Worm (Caenorhabditis elegans) whole organism, L2 larva: ENCODE results near the gene F47B8.8.

Experiments
- Y55F3AM.14 ChIP-seq: fragments of 200-800 bp; sonication (Bioruptor generic); optimal IDR thresholded peaks from 2 replicates; lab custom pipeline; 2018; ENCODE audit warnings: mild to moderate bottlenecking, missing genetic modification characterization, missing compliant biosample characterization
- alr-1 ChIP-seq: fragments of 150-350 bp; optimal IDR thresholded peaks from 2 replicates; lab custom pipeline; 2014; ENCODE audit warnings: missing biosample characterization, missing genetic modification characterization
- ceh-82 ChIP-seq: fragments of 150-350 bp; optimal IDR thresholded peaks from 2 replicates; lab custom pipeline; 2014; ENCODE audit warnings: missing biosample characterization, missing genetic modification characterization
- dmd-4 ChIP-seq: sonication (generic microtip); optimal IDR thresholded peaks from 2 replicates; lab custom pipeline; 2017; ENCODE audit warnings: missing biosample characterization, missing genetic modification characterization
- elt-3 ChIP-seq: sonication (generic microtip); optimal IDR thresholded peaks from 2 replicates; lab custom pipeline; 2017; ENCODE audit warnings: missing biosample characterization, missing genetic modification characterization
- lin-11 ChIP-seq: fragments of 150-350 bp; sonication (generic microtip); optimal IDR thresholded peaks from 2 replicates; lab custom pipeline; 2014; ENCODE audit warnings: missing biosample characterization, missing genetic modification characterization, inconsistent platforms, mixed read lengths
- lin-13 ChIP-seq: fragments of 150-350 bp; optimal IDR thresholded peaks from 2 replicates; lab custom pipeline; 2014; ENCODE audit warnings: missing biosample characterization, missing genetic modification reagents, missing genetic modification characterization
- lsy-2 ChIP-seq, 2 experiments: fragments of 150-350 bp in 1 of 2; sonication (generic microtip) in 1 of 2; optimal IDR thresholded peaks; 2 replicates each; lab custom pipeline; 2014 to 2017; ENCODE audit warnings: missing biosample characterization in 2 of 2, missing genetic modification characterization in 2 of 2
- mab-5 ChIP-seq: fragments of 150-350 bp; optimal IDR thresholded peaks from 2 replicates; lab custom pipeline; 2014; ENCODE audit warnings: missing biosample characterization, missing genetic modification characterization
- nhr-11 ChIP-seq: fragments of 150-350 bp; optimal IDR thresholded peaks from 2 replicates; lab custom pipeline; 2014; ENCODE audit warnings: missing biosample characterization, missing genetic modification characterization
- nhr-237 ChIP-seq: fragments of 150-350 bp; optimal IDR thresholded peaks from 2 replicates; lab custom pipeline; 2014; ENCODE audit warnings: missing biosample characterization, missing genetic modification characterization
- nhr-25 ChIP-seq: fragments of 150-350 bp; sonication (generic microtip); optimal IDR thresholded peaks from 3 replicates; lab custom pipeline; 2014; ENCODE audit warnings: missing biosample characterization, missing genetic modification characterization
- nhr-77 ChIP-seq: fragments of 150-350 bp; optimal IDR thresholded peaks from 2 replicates; lab custom pipeline; 2014; ENCODE audit warnings: missing biosample characterization, missing genetic modification characterization
- unc-62 ChIP-seq: fragments of 150-350 bp; optimal IDR thresholded peaks from 2 replicates; lab custom pipeline; 2014; ENCODE audit warnings: missing biosample characterization, missing genetic modification reagents, missing genetic modification characterization

DNA sequence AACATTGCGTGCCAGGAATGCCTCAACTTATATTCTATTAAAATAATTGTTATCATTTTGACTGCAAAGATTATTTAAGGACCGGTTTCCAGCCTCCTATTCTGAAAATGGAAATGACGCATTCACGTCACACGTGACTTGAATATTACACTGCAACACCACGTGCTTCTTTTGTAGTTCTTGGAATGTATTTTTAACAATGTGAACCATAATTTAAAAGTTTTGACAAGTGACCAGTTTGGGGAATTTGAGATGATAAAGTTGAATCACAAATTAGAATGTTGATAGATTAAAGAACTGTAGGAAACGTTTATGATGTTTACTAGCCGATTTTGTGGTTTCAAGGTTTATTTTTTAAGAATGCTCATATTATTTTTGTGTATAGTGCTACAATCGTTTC lies 10.1 kb downstream of the F47B8.8 start, which contains the start of gene F47B8.10:
- TF ChIP-seq unc-62 (GFP tag; lab: Kevin White, UChicago) (no peak), nhr-77 (tag; lab: Kevin White, UChicago) (no peak), lin-13 (GFP tag; lab: Kevin White, UChicago) (no peak), Y55F3AM.14 (GFP tag; lab: Kevin White, UChicago) (no peak), dmd-4 (tag; lab: Kevin White, UChicago) (no peak), lsy-2 (tag; optimal IDR thresholded peaks at IDR 0.05; lab: Kevin White, UChicago) (no peak), nhr-25 (tag; lab: Kevin White, UChicago) (no peak), nhr-237 (tag; lab: Kevin White, UChicago) (no peak), elt-3 (tag; lab: Kevin White, UChicago) (no peak), mab-5 (tag; lab: Kevin White, UChicago) (no peak), lin-11 (tag; lab: Kevin White, UChicago) (no peak), ceh-82 (tag; lab: Kevin White, UChicago) (no peak), nhr-11 (tag; lab: Kevin White, UChicago) (no peak), alr-1 (tag; lab: Kevin White, UChicago) (no peak)
